Worm (Caenorhabditis elegans) whole organism, mixed stage, embryonic: Measurements from ENCODE around the gene lgc-58.

Source experiments
- blmp-1 ChIP-seq: fragments of 150-350 bp; optimal IDR thresholded peaks from 2 replicates; lab custom pipeline; 2014; ENCODE audit warnings: missing biosample characterization, missing genetic modification characterization
- ces-1 ChIP-seq: fragments of 150-350 bp; optimal IDR thresholded peaks from 2 replicates; lab custom pipeline; 2014; ENCODE audit warnings: missing biosample characterization, missing genetic modification reagents, missing genetic modification characterization
- nhr-12 ChIP-seq: fragments of 150-350 bp; optimal IDR thresholded peaks from 2 replicates; lab custom pipeline; 2014; ENCODE audit warnings: missing biosample characterization, missing genetic modification characterization
- nhr-237 ChIP-seq: fragments of 150-350 bp; optimal IDR thresholded peaks from 2 replicates; lab custom pipeline; 2014; ENCODE audit warnings: missing biosample characterization, missing genetic modification characterization
- nhr-28 ChIP-seq: fragments of 150-350 bp; optimal IDR thresholded peaks from 2 replicates; lab custom pipeline; 2014; ENCODE audit warnings: missing biosample characterization, missing genetic modification characterization
- snpc-4 ChIP-seq: fragments of 150-350 bp; optimal IDR thresholded peaks from 2 replicates; lab custom pipeline; 2014; ENCODE audit warnings: missing biosample characterization, missing genetic modification characterization
- unc-62 ChIP-seq: fragments of 150-350 bp; optimal IDR thresholded peaks from 2 replicates; lab custom pipeline; 2014; ENCODE audit warnings: missing biosample characterization, missing genetic modification reagents, missing genetic modification characterization

DNA sequence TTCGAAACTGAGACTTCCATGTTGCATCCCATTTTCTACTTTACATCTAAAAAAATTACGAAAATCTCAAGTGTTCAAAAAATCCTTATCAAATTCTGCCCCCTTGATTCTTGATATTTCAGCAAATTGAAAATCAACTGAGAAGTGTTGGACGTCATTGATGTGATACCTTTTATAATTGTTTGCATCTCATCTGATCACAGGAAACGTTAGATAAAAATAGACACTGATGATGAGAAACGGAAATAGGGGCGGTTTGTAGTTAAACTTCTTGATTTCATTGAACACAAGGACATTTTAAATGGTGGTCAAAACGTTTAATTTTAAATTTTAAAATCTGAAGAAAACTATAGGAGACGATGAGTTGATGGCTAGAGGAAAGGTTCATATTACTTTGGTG is 53.5 kb downstream of the lgc-58 start:
- no peak for TF ChIP-seq unc-62 (GFP tag; lab: Kevin White, UChicago)
- no peak for TF ChIP-seq snpc-4 (tag; lab: Kevin White, UChicago)
- TF ChIP-seq nhr-237: no peak
- TF ChIP-seq blmp-1 (tag; lab: Kevin White, UChicago): no peak
- TF ChIP-seq nhr-12: no peak
- no peak for TF ChIP-seq ces-1 (GFP tag; lab: Kevin White, UChicago)
- TF ChIP-seq nhr-28 (tag; lab: Kevin White, UChicago): no peak
